Worm (Caenorhabditis elegans): ENCODE measurements around the gene Y55F3AM.11.

The Y55F3AM.11 gene

ce11 chrIV:991647-992400 is 52.4 kb downstream of the Y55F3AM.11 start, which contains the start of gene lep-2 (continued):
- no peak for TF ChIP-seq hlh-17 (GFP tag; optimal IDR thresholded peaks at IDR 0.05; ENCODE audit: borderline replicate concordance)
- no peak for TF ChIP-seq C34B4.2 (tag; optimal IDR thresholded peaks at IDR 0.05)
- peak; percentile 50 for TF ChIP-seq snu-23 (GFP tag; optimal IDR thresholded peaks at IDR 0.05)
- TF ChIP-seq nhr-20 (tag; optimal IDR thresholded peaks at IDR 0.05), result peak; percentile 13
- TF ChIP-seq lin-15B (tag; optimal IDR thresholded peaks at IDR 0.05), result no peak
- TF ChIP-seq nhr-90 (tag; optimal IDR thresholded peaks at IDR 0.05; ENCODE audit: poor library complexity), result no peak
- no peak for TF ChIP-seq irx-1 (tag; optimal IDR thresholded peaks at IDR 0.05)
- no peak for TF ChIP-seq ces-1 (GFP tag; optimal IDR thresholded peaks at IDR 0.05)
- TF ChIP-seq C04F5.9 (tag; optimal IDR thresholded peaks at IDR 0.05), result no peak
- TF ChIP-seq C16A3.4 (tag; optimal IDR thresholded peaks at IDR 0.05), result peak; percentile 7
- TF ChIP-seq unc-30 (tag; optimal IDR thresholded peaks at IDR 0.05), result no peak
- no peak for TF ChIP-seq ama-1 (optimal IDR thresholded peaks at IDR 0.05)
- TF ChIP-seq fos-1 (tag; optimal IDR thresholded peaks at IDR 0.05), result no peak
- TF ChIP-seq nhr-47 (tag; optimal IDR thresholded peaks at IDR 0.05), result no peak
- no peak for TF ChIP-seq egl-13 (tag; optimal IDR thresholded peaks at IDR 0.05)
- TF ChIP-seq isw-1 (GFP tag; IDR thresholded peaks at IDR 0.05), result peak; percentile 31
- no peak for TF ChIP-seq fkh-8 (tag; optimal IDR thresholded peaks at IDR 0.05)
- TF ChIP-seq unc-98 (GFP tag; IDR thresholded peaks at IDR 0.05), result no peak

DNA sequence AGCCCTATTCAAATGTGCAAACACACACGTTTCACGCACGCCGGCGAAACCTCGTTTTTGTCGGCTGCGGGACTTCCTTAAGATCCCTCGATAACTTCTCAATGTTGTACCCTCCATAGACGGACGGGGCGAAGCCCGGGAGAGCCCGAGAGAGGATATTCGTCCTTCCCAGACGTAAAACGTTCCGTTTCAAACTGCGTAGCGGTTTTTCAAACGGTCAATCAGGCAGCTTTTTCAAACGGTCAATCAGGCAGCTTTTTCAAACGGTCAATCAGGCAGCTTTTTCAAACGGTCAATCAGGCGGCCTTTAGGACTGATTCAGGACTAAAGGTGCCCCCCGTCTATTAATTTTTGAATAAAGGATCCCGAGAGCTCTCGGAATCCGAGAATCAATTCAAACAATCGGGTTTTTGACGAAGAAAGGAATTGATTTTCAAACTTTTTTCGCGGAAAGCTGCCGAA is 53.0 kb downstream of the Y55F3AM.11 start:
- TF ChIP-seq C34B4.2 (tag; optimal IDR thresholded peaks at IDR 0.05), result no peak
- no peak for TF ChIP-seq fkh-8 (tag; optimal IDR thresholded peaks at IDR 0.05)
- no peak for TF ChIP-seq mep-1 (tag; optimal IDR thresholded peaks at IDR 0.05)
- TF ChIP-seq nhr-85 (tag), result peak; percentile 25
- TF ChIP-seq zip-4 (GFP tag; optimal IDR thresholded peaks at IDR 0.05), result no peak
- no peak for TF ChIP-seq aly-2 (tag; optimal IDR thresholded peaks at IDR 0.05)
- TF ChIP-seq mab-9 (GFP tag; IDR thresholded peaks at IDR 0.05), result no peak
- no peak for TF ChIP-seq hlh-4 (tag; optimal IDR thresholded peaks at IDR 0.05)
- no peak for TF ChIP-seq nhr-20 (tag; optimal IDR thresholded peaks at IDR 0.05)
- TF ChIP-seq efl-1 (optimal IDR thresholded peaks at IDR 0.05), result peak; percentile 45 to 57
- TF ChIP-seq efl-1 (GFP tag; optimal IDR thresholded peaks at IDR 0.05 in 1 of 2), result peak; percentile 28 to 94
- peak in 1 of 3 experiments; percentile 12 for TF ChIP-seq dpl-1 (GFP tag; optimal IDR thresholded peaks at IDR 0.05)
- TF ChIP-seq lin-15B (tag; optimal IDR thresholded peaks at IDR 0.05), result no peak
- no peak for TF ChIP-seq sox-4 (tag; optimal IDR thresholded peaks at IDR 0.05)
- TF ChIP-seq nhr-19 (GFP tag; conservative IDR thresholded peaks at IDR 0.05), result peak; percentile 38; the same call in 1 of the 2 replicates
- TF ChIP-seq nhr-84 (tag; optimal IDR thresholded peaks at IDR 0.05), result no peak
- peak; percentile 95 for TF ChIP-seq snpc-4 (tag; optimal IDR thresholded peaks at IDR 0.05)
- TF ChIP-seq irx-1 (tag; optimal IDR thresholded peaks at IDR 0.05), result no peak
- TF ChIP-seq sptf-1 (tag; optimal IDR thresholded peaks at IDR 0.05), result no peak
- TF ChIP-seq unc-130 (tag; optimal IDR thresholded peaks at IDR 0.05), result no peak
- peak; percentile 58 for TF ChIP-seq nhr-47 (tag; optimal IDR thresholded peaks at IDR 0.05)
- TF ChIP-seq ets-5 (GFP tag; IDR thresholded peaks at IDR 0.05), result no peak
- TF ChIP-seq lsy-2 (tag; optimal IDR thresholded peaks at IDR 0.05), result no peak
- no peak for TF ChIP-seq dsc-1 (tag; optimal IDR thresholded peaks at IDR 0.05)
- TF ChIP-seq ztf-4 (tag; optimal IDR thresholded peaks at IDR 0.05), result no peak
- no peak for TF ChIP-seq pax-3 (tag; optimal IDR thresholded peaks at IDR 0.05)
- TF ChIP-seq unc-30 (tag; optimal IDR thresholded peaks at IDR 0.05), result no peak
- peak; percentile 42 for TF ChIP-seq nhr-71 (tag; optimal IDR thresholded peaks at IDR 0.05)
- no peak for TF ChIP-seq elt-3 (tag; optimal IDR thresholded peaks at IDR 0.05)
- no peak for TF ChIP-seq C16A3.4 (tag; optimal IDR thresholded peaks at IDR 0.05)
- TF ChIP-seq ceh-88 (GFP tag; IDR thresholded peaks at IDR 0.05), result no peak
- no peak for TF ChIP-seq unc-86 (tag; optimal IDR thresholded peaks at IDR 0.05)
- no peak for TF ChIP-seq ceh-8 (GFP tag; optimal IDR thresholded peaks at IDR 0.05)
- TF ChIP-seq lin-13 (GFP tag; optimal IDR thresholded peaks at IDR 0.05), result no peak
- TF ChIP-seq grh-1 (GFP tag; IDR thresholded peaks at IDR 0.05), result no peak
- TF ChIP-seq pag-3 (tag; optimal IDR thresholded peaks at IDR 0.05; ENCODE audit: borderline replicate concordance, insufficient read depth), result no peak
- TF ChIP-seq ceh-82 (tag; optimal IDR thresholded peaks at IDR 0.05), result peak in 1 of 3 experiments; percentile 31
- no peak for TF ChIP-seq snu-23 (GFP tag; optimal IDR thresholded peaks at IDR 0.05)
- no peak for TF ChIP-seq ceh-90 (tag; optimal IDR thresholded peaks at IDR 0.05)
- no peak for TF ChIP-seq unc-62 (GFP tag; optimal IDR thresholded peaks at IDR 0.05)
- TF ChIP-seq isw-1 (GFP tag; IDR thresholded peaks at IDR 0.05), result no peak
